Worm (Caenorhabditis elegans): ENCODE measurements around the gene mcp-1.

mcp-1 gene

DNA sequence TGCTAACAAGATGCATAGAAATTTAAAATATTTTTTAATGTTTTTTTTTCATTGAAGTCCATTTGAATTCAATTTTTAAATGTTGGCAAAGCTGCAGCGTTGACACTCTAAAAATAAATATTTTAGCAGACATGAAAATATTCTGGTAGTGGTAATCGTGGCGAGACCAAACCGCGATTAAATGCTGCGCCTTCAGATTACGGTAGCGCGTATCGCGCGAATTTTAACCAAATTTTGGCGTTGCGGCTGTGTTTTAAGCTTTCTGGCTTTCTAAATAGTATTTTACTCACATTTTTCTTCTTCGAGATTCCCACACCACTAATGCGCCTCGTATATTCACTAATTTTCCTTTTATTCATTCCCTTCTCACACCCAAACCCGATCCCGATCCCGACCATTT is 34.5 kb downstream of the mcp-1 start, which contains the start of gene cpg-4 (continued):
- TF ChIP-seq ceh-27 (GFP tag; optimal IDR thresholded peaks at IDR 0.05) (no peak), ceh-58 (GFP tag; IDR thresholded peaks at IDR 0.05) (no peak), sea-2 (GFP tag; IDR thresholded peaks at IDR 0.05) (no peak), ztf-22 (GFP tag; optimal IDR thresholded peaks at IDR 0.05) (no peak), Y95B8A.8 (GFP tag; IDR thresholded peaks at IDR 0.05) (peak; percentile 73; the same call in 1 of the 2 replicates), repo-1 (tag; optimal IDR thresholded peaks at IDR 0.05) (no peak), ekl-4 (GFP tag; IDR thresholded peaks at IDR 0.05) (peak; percentile 53; the same call in 1 of the 2 replicates), F33H1.4 (GFP tag; IDR thresholded peaks at IDR 0.05) (peak; percentile 97), madf-8 (GFP tag; conservative IDR thresholded peaks at IDR 0.05) (peak; percentile 98), tbp1 (GFP tag; optimal IDR thresholded peaks at IDR 0.05) (no peak), athp-1 (tag; optimal IDR thresholded peaks at IDR 0.05) (no peak), K12H6.12 (tag; optimal IDR thresholded peaks at IDR 0.05) (no peak), B0019.2 (GFP tag; conservative IDR thresholded peaks at IDR 0.05) (0 out of 2 replicates have a peak, but pooled peaks have one; percentile 25), snpc-4 (GFP tag; optimal IDR thresholded peaks at IDR 0.05) (no peak), snpc-4 (tag; optimal IDR thresholded peaks at IDR 0.05) (peak in 1 of 4 experiments; percentile 20), D2030.7 (GFP tag; IDR thresholded peaks at IDR 0.05) (peak; percentile 79), snpc-1.3 (tag; optimal IDR thresholded peaks at IDR 0.05; ENCODE audit: insufficient read depth) (peak; percentile 5), xnd-1 (tag; optimal IDR thresholded peaks at IDR 0.05) (peak; percentile 96), efl-1 (GFP tag; optimal IDR thresholded peaks at IDR 0.05) (peak; percentile 89), him-1 (tag; optimal IDR thresholded peaks at IDR 0.05) (no peak), attf-3 (GFP tag; conservative IDR thresholded peaks at IDR 0.05) (0 out of 2 replicates have a peak, but pooled peaks have one; percentile 17), ceh-100 (GFP tag; IDR thresholded peaks at IDR 0.05) (no peak), madf-6 (GFP tag; IDR thresholded peaks at IDR 0.05) (peak; percentile 98), snpc-3.4 (tag; optimal IDR thresholded peaks at IDR 0.05) (peak; percentile 61), hsf-1 (GFP tag; IDR thresholded peaks at IDR 0.05) (peak; percentile 45; the same call in 1 of the 2 replicates)

ce11 chrV:6000368-6000802 is 38.8 kb downstream of the mcp-1 start:
- TF ChIP-seq lsy-27 (tag; optimal IDR thresholded peaks at IDR 0.05; ENCODE audit: borderline replicate concordance, insufficient read depth) (no peak), ztf-26 (tag; optimal IDR thresholded peaks at IDR 0.05) (peak; percentile 92), hlh-12 (tag; optimal IDR thresholded peaks at IDR 0.05) (no peak), rpc-1 (optimal IDR thresholded peaks at IDR 0.05) (no peak), rpc-1 (tag; optimal IDR thresholded peaks at IDR 0.05) (no peak), K11D2.4 (GFP tag; IDR thresholded peaks at IDR 0.05) (peak; percentile 90), ceh-91 (GFP tag; IDR thresholded peaks at IDR 0.05) (no peak), F52B5.7 (tag; optimal IDR thresholded peaks at IDR 0.05) (no peak), nhr-179 (tag; optimal IDR thresholded peaks at IDR 0.05) (no peak), ztf-6 (GFP tag; IDR thresholded peaks at IDR 0.05) (no peak), Y53F4B.3 (GFP tag; IDR thresholded peaks at IDR 0.05) (no peak), dox-1 (GFP tag; IDR thresholded peaks at IDR 0.05) (peak; percentile 91), snpc-4 (GFP tag; optimal IDR thresholded peaks at IDR 0.05) (peak; percentile 46), snpc-4 (tag; optimal IDR thresholded peaks at IDR 0.05) (peak in 3 of 4 experiments; percentile 50 to 69 (median 69)), egl-44 (GFP tag; IDR thresholded peaks at IDR 0.05) (peak; percentile 73; the same call in 1 of the 2 replicates), nfyb-1 (GFP tag; IDR thresholded peaks at IDR 0.05) (peak; percentile 91), F57A8.1 (GFP tag; optimal IDR thresholded peaks at IDR 0.05) (no peak), ZK185.1 (tag; optimal IDR thresholded peaks at IDR 0.05; ENCODE audit: poor library complexity, severe bottlenecking) (peak; percentile 78), ztf-28 (GFP tag; IDR thresholded peaks at IDR 0.05) (no peak), tbp1 (GFP tag; optimal IDR thresholded peaks at IDR 0.05) (peak; percentile 64), ama-1 (optimal IDR thresholded peaks at IDR 0.05) (no peak), ama-1 (GFP tag; optimal IDR thresholded peaks at IDR 0.05) (no peak), B0019.2 (GFP tag; conservative IDR thresholded peaks at IDR 0.05) (no peak), tbx-9 (tag; optimal IDR thresholded peaks at IDR 0.05; ENCODE audit: borderline replicate concordance) (no peak), attf-5 (GFP tag; optimal IDR thresholded peaks at IDR 0.05) (peak; percentile 93), xnd-1 (tag; optimal IDR thresholded peaks at IDR 0.05) (no peak), atf-7 (tag; optimal IDR thresholded peaks at IDR 0.05) (peak; percentile 100), rcor-1 (GFP tag; IDR thresholded peaks at IDR 0.05) (peak; percentile 37; the same call in 1 of the 2 replicates), egrh-3 (GFP tag; IDR thresholded peaks at IDR 0.05) (0 out of 2 replicates have a peak, but pooled peaks have one; percentile 14)

Measured in whole organism, young adult.